Fruit fly (Drosophila melanogaster): ENCODE results near the gene Gas41.

dm6 chr2L:6964632-6965031 lies 14.6 kb upstream of the Gas41 start:
- TF ChIP-seq Clk (GFP tag; optimal IDR thresholded peaks at IDR 0.05) (no peak), ovo (GFP tag; optimal IDR thresholded peaks at IDR 0.05) (no peak), bab1 (GFP tag; optimal IDR thresholded peaks at IDR 0.05) (no peak), toe (GFP tag; optimal IDR thresholded peaks at IDR 0.05) (no peak), pad (GFP tag; optimal IDR thresholded peaks at IDR 0.05) (no peak), CG7045 (GFP tag; optimal IDR thresholded peaks at IDR 0.05) (no peak), CG33017 (tag; optimal IDR thresholded peaks at IDR 0.05) (no peak), Crg-1 (GFP tag; optimal IDR thresholded peaks at IDR 0.05) (no peak), cic (GFP tag; optimal IDR thresholded peaks at IDR 0.05) (no peak), CG5204 (GFP tag; optimal IDR thresholded peaks at IDR 0.05) (no peak), Hr96 (GFP tag; optimal IDR thresholded peaks at IDR 0.05) (no peak)
